Worm (Caenorhabditis elegans) whole organism, L4/young adult: ENCODE measurements around the gene F39F10.5.

Experiments used
- W03F9.2 ChIP-seq: fragments of 150-350 bp; optimal IDR thresholded peaks from 2 replicates; lab custom pipeline; 2014; ENCODE audit warnings: missing biosample characterization, missing genetic modification characterization
- dao-5 ChIP-seq: sonication (generic microtip); optimal IDR thresholded peaks from 2 replicates; lab custom pipeline; 2016; ENCODE audit warnings: missing genotype, missing genetic modification characterization, moderate library complexity, missing compliant biosample characterization
- him-1 ChIP-seq: sonication (generic microtip); optimal IDR thresholded peaks from 2 replicates; lab custom pipeline; 2016; ENCODE audit warnings: missing genotype, missing genetic modification reagents, missing genetic modification characterization, missing compliant biosample characterization

ce11 chrX:16931255-16932023 lies 17.9 kb upstream of the F39F10.5 start:
- TF ChIP-seq W03F9.2 (tag; lab: Kevin White, UChicago): no peak
- no peak for TF ChIP-seq him-1 (tag; lab: Kevin White, UChicago)
- no peak for TF ChIP-seq dao-5
